Fruit fly (Drosophila melanogaster) whole organism, prepupa: ENCODE data around the gene CG4962.

Experiments used
- CG11294 ChIP-seq: fragments of 200-800 bp; sonication (Bioruptor generic); IDR thresholded peaks from 2 replicates; pipeline ENCODE4 v1.3.6; 2022; ENCODE audit warnings: missing biosample characterization, missing genetic modification characterization
- CG9139 ChIP-seq: fragments of 200-800 bp; sonication (Bioruptor generic); optimal IDR thresholded peaks from 3 replicates; lab custom pipeline; 2017; ENCODE audit warnings: missing biosample characterization, mild to moderate bottlenecking, missing genetic modification characterization
- Hr4 ChIP-seq: fragments of 200-800 bp; sonication (Bioruptor generic); optimal IDR thresholded peaks from 3 replicates; lab custom pipeline; 2016; ENCODE audit warnings: missing biosample characterization, missing genetic modification characterization
- Smox ChIP-seq: fragments of 200-800 bp; sonication (Bioruptor generic); optimal IDR thresholded peaks from 3 replicates; lab custom pipeline; 2016; ENCODE audit warnings: missing biosample characterization, missing genetic modification characterization
- dsx ChIP-seq: fragments of 200-800 bp; optimal IDR thresholded peaks from 3 replicates; lab custom pipeline; 2019; ENCODE audit warnings: missing biosample characterization, mild to moderate bottlenecking, missing genetic modification characterization, moderate library complexity; ENCODE audit not compliant: poor library complexity, severe bottlenecking
- net ChIP-seq: fragments of 200-800 bp; sonication (Bioruptor generic); optimal IDR thresholded peaks from 3 replicates; lab custom pipeline; 2016; ENCODE audit warnings: missing biosample characterization, missing genetic modification characterization
- salr ChIP-seq, 2 experiments: fragments of 200-800 bp; sonication (Bioruptor generic); optimal IDR thresholded peaks; 3 replicates each; lab custom pipeline; 2016 to 2018; ENCODE audit warnings: missing biosample characterization in 2 of 2, missing genetic modification characterization in 2 of 2, mild to moderate bottlenecking in 1 of 2

DNA sequence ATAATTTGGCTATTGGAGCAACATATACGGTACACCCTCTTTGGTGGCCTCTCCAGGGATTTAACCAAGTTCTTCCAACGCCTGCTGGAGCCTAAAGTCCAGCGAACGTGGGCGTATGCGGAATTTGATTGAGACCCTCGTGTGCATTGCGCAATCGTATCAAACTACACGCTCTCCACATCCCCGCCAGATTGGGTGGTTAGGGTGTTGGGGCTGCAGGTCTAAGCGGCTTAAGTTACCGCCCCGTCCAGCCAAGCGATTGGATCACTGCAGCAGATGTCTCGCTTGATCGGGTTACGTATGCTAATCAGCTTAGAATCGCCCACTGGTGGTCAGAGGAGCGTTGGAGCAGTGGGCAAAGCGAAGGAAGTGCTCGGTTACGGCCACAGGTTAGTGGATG lies 35.4 kb upstream of the CG4962 start, which contains the start of gene CG33060:
- TF ChIP-seq net (GFP tag; lab: Kevin White, UChicago) (no peak), Smox (GFP tag; lab: Kevin White, UChicago) (no peak), CG9139 (GFP tag; lab: Kevin White, UChicago) (no peak), Hr4 (GFP tag; lab: Kevin White, UChicago) (no peak), dsx (no peak), CG11294 (GFP tag; lab: Robert Waterston, UW) (no peak), salr (GFP tag; optimal IDR thresholded peaks at IDR 0.05; lab: Kevin White, UChicago) (no peak)
